Worm (Caenorhabditis elegans) whole organism, L1 larva: ENCODE data around the gene R05G6.5.

Experiments
- C04F5.9 ChIP-seq: sonication (generic microtip); optimal IDR thresholded peaks from 2 replicates; lab custom pipeline; 2016; ENCODE audit warnings: missing genetic modification characterization, missing compliant biosample characterization
- F16B12.6 ChIP-seq: fragments of 150-350 bp; optimal IDR thresholded peaks from 2 replicates; lab custom pipeline; 2014; ENCODE audit warnings: missing biosample characterization, missing genetic modification characterization
- alr-1 ChIP-seq: fragments of 200-800 bp; sonication (Bioruptor generic); optimal IDR thresholded peaks from 2 replicates; lab custom pipeline; 2018; ENCODE audit warnings: borderline replicate concordance, mild to moderate bottlenecking, missing genetic modification characterization, missing compliant biosample characterization
- ama-1 ChIP-seq: fragments of 150-350 bp; optimal IDR thresholded peaks from 2 replicates; lab custom pipeline; 2014
- ceh-8 ChIP-seq: fragments of 200-800 bp; sonication (Bioruptor generic); optimal IDR thresholded peaks from 2 replicates; lab custom pipeline; 2018; ENCODE audit warnings: mild to moderate bottlenecking, missing genetic modification characterization, moderate library complexity, missing compliant biosample characterization
- ceh-88 ChIP-seq: fragments of 200-800 bp; sonication (Bioruptor generic); IDR thresholded peaks from 2 replicates; pipeline ENCODE4 v1.3.6; 2022; ENCODE audit warnings: missing genetic modification characterization, missing compliant biosample characterization
- dpl-1 ChIP-seq, 3 experiments: fragments of 150-350 bp in 2 of 3; sonication (generic microtip) in 1 of 3; optimal IDR thresholded peaks; 2 replicates each; lab custom pipeline; 2014 to 2017; ENCODE audit warnings: missing biosample characterization in 3 of 3, missing genetic modification characterization in 3 of 3, missing genetic modification reagents in 3 of 3
- dsc-1 ChIP-seq: sonication (generic microtip); optimal IDR thresholded peaks from 2 replicates; lab custom pipeline; 2016; ENCODE audit warnings: mild to moderate bottlenecking, missing genetic modification characterization, missing compliant biosample characterization
- efl-1 ChIP-seq, 4 experiments: fragments of 150-350 bp; optimal IDR thresholded peaks in 3 of 4; peaks in 1 of 4; 1 replicate in 1 of 4; 2 replicates in 3 of 4; lab custom pipeline; 2014; ENCODE audit warnings: missing biosample characterization in 2 of 4, missing genetic modification characterization in 2 of 4, missing genetic modification reagents in 2 of 4
- egl-13 ChIP-seq: sonication (generic microtip); optimal IDR thresholded peaks from 2 replicates; lab custom pipeline; 2016; ENCODE audit warnings: missing genotype, missing genetic modification reagents, missing genetic modification characterization, missing compliant biosample characterization
- elt-2 ChIP-seq: sonication (generic microtip); optimal IDR thresholded peaks from 2 replicates; lab custom pipeline; 2016; ENCODE audit warnings: missing genetic modification characterization, mild to moderate bottlenecking, inconsistent platforms, missing compliant biosample characterization, missing genetic modification reagents
- elt-3 ChIP-seq, 6 experiments: fragments of 150-350 bp in 1 of 6; sonication (generic microtip); optimal IDR thresholded peaks; 2 replicates each; lab custom pipeline; 2017 to 2018; ENCODE audit warnings: missing biosample characterization in 6 of 6, missing genetic modification characterization in 6 of 6, inconsistent platforms in 1 of 6
- ets-5 ChIP-seq: fragments of 200-800 bp; sonication (Bioruptor generic); IDR thresholded peaks from 2 replicates; pipeline ENCODE4 v1.3.6; 2022; ENCODE audit warnings: missing genetic modification characterization, missing compliant biosample characterization
- grh-1 ChIP-seq: fragments of 200-800 bp; sonication (Bioruptor generic); IDR thresholded peaks from 2 replicates; pipeline ENCODE4 v1.3.6; 2022; ENCODE audit warnings: missing genetic modification reagents, missing genetic modification characterization, missing compliant biosample characterization
- hlh-4 ChIP-seq: sonication (generic microtip); optimal IDR thresholded peaks from 2 replicates; lab custom pipeline; 2016; ENCODE audit warnings: mild to moderate bottlenecking, missing genetic modification characterization, missing compliant biosample characterization
- hpl-2 ChIP-seq: fragments of 150-350 bp; optimal IDR thresholded peaks from 2 replicates; lab custom pipeline; 2014; ENCODE audit warnings: missing biosample characterization, missing genetic modification reagents, missing genetic modification characterization
- lin-13 ChIP-seq: fragments of 150-350 bp; optimal IDR thresholded peaks from 2 replicates; lab custom pipeline; 2014; ENCODE audit warnings: missing biosample characterization, missing genetic modification reagents, missing genetic modification characterization
- lin-15B ChIP-seq: fragments of 150-350 bp; sonication (generic microtip); optimal IDR thresholded peaks from 3 replicates; lab custom pipeline; 2014; ENCODE audit warnings: missing biosample characterization, missing genetic modification characterization
- lin-35 ChIP-seq, 2 experiments: fragments of 150-350 bp; optimal IDR thresholded peaks; 2 replicates each; lab custom pipeline; 2014; ENCODE audit warnings: missing biosample characterization in 2 of 2, missing genetic modification characterization in 2 of 2, missing genetic modification reagents in 2 of 2
- lir-3 ChIP-seq: sonication (generic microtip); optimal IDR thresholded peaks from 2 replicates; lab custom pipeline; 2016; ENCODE audit warnings: mild to moderate bottlenecking, missing genetic modification characterization, moderate library complexity, missing compliant biosample characterization; ENCODE audit not compliant: poor library complexity
- lsy-2 ChIP-seq, 2 experiments: fragments of 150-350 bp; optimal IDR thresholded peaks; 2 replicates each; lab custom pipeline; 2014; ENCODE audit warnings: missing biosample characterization in 2 of 2, missing genetic modification characterization in 2 of 2
- mdl-1 ChIP-seq, 2 experiments: fragments of 150-350 bp; optimal IDR thresholded peaks; 2 replicates each; lab custom pipeline; 2014 to 2017; ENCODE audit warnings: missing biosample characterization in 2 of 2, missing genetic modification characterization in 2 of 2, inconsistent platforms in 1 of 2
- nhr-11 ChIP-seq: fragments of 150-350 bp; optimal IDR thresholded peaks from 2 replicates; lab custom pipeline; 2014; ENCODE audit warnings: missing biosample characterization, missing genetic modification characterization
- nhr-12 ChIP-seq: sonication (generic microtip); optimal IDR thresholded peaks from 2 replicates; lab custom pipeline; 2017; ENCODE audit warnings: missing biosample characterization, missing genetic modification characterization
- nhr-19 ChIP-seq: fragments of 200-800 bp; sonication (Bioruptor generic); conservative IDR thresholded peaks from 2 replicates; pipeline ENCODE4 v1.3.6; 2022; ENCODE audit warnings: missing genetic modification characterization, missing compliant biosample characterization
- nhr-28 ChIP-seq: fragments of 150-350 bp; optimal IDR thresholded peaks from 2 replicates; lab custom pipeline; 2014; ENCODE audit warnings: missing biosample characterization, missing genetic modification characterization
- nhr-47 ChIP-seq: sonication (generic microtip); optimal IDR thresholded peaks from 2 replicates; lab custom pipeline; 2016; ENCODE audit warnings: mild to moderate bottlenecking, missing genetic modification characterization, moderate library complexity, missing compliant biosample characterization
- nhr-76 ChIP-seq: sonication (generic microtip); optimal IDR thresholded peaks from 2 replicates; lab custom pipeline; 2017; ENCODE audit warnings: missing biosample characterization, missing genetic modification characterization
- nhr-77 ChIP-seq: fragments of 150-350 bp; optimal IDR thresholded peaks from 2 replicates; lab custom pipeline; 2014; ENCODE audit warnings: missing biosample characterization, missing genetic modification characterization
- pag-3 ChIP-seq: sonication (generic microtip); optimal IDR thresholded peaks from 2 replicates; lab custom pipeline; 2017; ENCODE audit warnings: missing genetic modification characterization, mild to moderate bottlenecking, missing compliant biosample characterization, antibody characterized with exemption, borderline replicate concordance; ENCODE audit not compliant: insufficient read depth
- pax-3 ChIP-seq: fragments of 200-800 bp; sonication (Bioruptor generic); optimal IDR thresholded peaks from 2 replicates; lab custom pipeline; 2018; ENCODE audit warnings: mild to moderate bottlenecking, missing genetic modification characterization, moderate library complexity, missing compliant biosample characterization
- skn-1 ChIP-seq: fragments of 150-350 bp; optimal IDR thresholded peaks from 2 replicates; lab custom pipeline; 2014; ENCODE audit warnings: missing biosample characterization, missing genetic modification characterization
- snpc-4 ChIP-seq: fragments of 150-350 bp; optimal IDR thresholded peaks from 2 replicates; lab custom pipeline; 2014; ENCODE audit warnings: missing biosample characterization, missing genetic modification characterization
- sptf-1 ChIP-seq: fragments of 150-350 bp; optimal IDR thresholded peaks from 2 replicates; lab custom pipeline; 2014; ENCODE audit warnings: missing biosample characterization, missing genetic modification characterization
- sup-37 ChIP-seq: fragments of 200-800 bp; sonication (Bioruptor generic); optimal IDR thresholded peaks from 2 replicates; lab custom pipeline; 2018; ENCODE audit warnings: mild to moderate bottlenecking, missing genetic modification characterization, missing compliant biosample characterization
- unc-130 ChIP-seq: fragments of 150-350 bp; optimal IDR thresholded peaks from 2 replicates; lab custom pipeline; 2017; ENCODE audit warnings: missing biosample characterization, missing genetic modification characterization, inconsistent platforms
- unc-62 ChIP-seq: fragments of 150-350 bp; optimal IDR thresholded peaks from 2 replicates; lab custom pipeline; 2014; ENCODE audit warnings: missing biosample characterization, missing genetic modification reagents, missing genetic modification characterization
- unc-86 ChIP-seq: sonication (generic microtip); optimal IDR thresholded peaks from 2 replicates; lab custom pipeline; 2016; ENCODE audit warnings: missing genetic modification characterization, missing compliant biosample characterization
- zag-1 ChIP-seq: fragments of 150-350 bp; optimal IDR thresholded peaks from 2 replicates; lab custom pipeline; 2014; ENCODE audit warnings: missing biosample characterization, missing genetic modification characterization
- zip-4 ChIP-seq: fragments of 200-800 bp; sonication (Bioruptor generic); optimal IDR thresholded peaks from 2 replicates; lab custom pipeline; 2018; ENCODE audit warnings: mild to moderate bottlenecking, missing genetic modification characterization, moderate library complexity, missing compliant biosample characterization
- ztf-11 ChIP-seq, 2 experiments: sonication (generic microtip); optimal IDR thresholded peaks; 2 replicates each; lab custom pipeline; 2016 to 2017; ENCODE audit warnings: missing genetic modification characterization in 2 of 2, missing biosample characterization in 1 of 2, missing compliant biosample characterization in 1 of 2

The R05G6.5 gene

DNA sequence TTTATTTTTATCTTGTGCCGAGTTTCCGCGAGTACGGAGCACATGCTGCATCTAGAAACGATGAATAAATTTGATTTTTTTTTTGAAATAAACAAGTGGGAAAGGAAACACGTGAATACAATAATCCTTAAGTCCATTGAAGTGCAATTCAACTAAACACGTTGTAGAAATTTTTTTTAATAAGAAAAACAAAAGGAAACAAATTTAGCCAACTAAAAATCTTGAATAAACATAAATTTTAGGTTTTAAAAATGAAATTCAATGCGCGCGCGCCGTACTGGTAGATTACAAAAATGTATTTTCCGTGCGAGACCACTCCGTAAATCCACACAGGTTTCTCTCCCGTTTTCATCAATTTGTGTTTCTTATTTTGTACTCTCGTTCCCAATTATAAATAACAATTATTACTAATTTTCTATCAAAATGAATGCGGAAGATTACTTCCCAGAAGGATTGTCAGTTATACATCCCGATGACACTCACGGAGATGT, 35.0 kb upstream of the R05G6.5 start, which contains the start of the genes plk-3 and F55G1.6:
Gene plk-3, minus strand, starts transcription at position 51 of the 491 bp plus-strand sequence.
Gene F55G1.6, plus strand, starts transcription at position 359 of the 491 bp plus-strand sequence.
- TF ChIP-seq dpl-1 (GFP tag; optimal IDR thresholded peaks at IDR 0.05; lab: Kevin White, UChicago) (no peak), mdl-1 (tag; optimal IDR thresholded peaks at IDR 0.05; lab: Kevin White, UChicago) (no peak), hlh-4 (no peak), lin-15B (tag; lab: Kevin White, UChicago) (no peak), skn-1 (tag; lab: Kevin White, UChicago) (no peak)

- TF ChIP-seq efl-1 (optimal IDR thresholded peaks at IDR 0.05; lab: Kevin White, UChicago) (no peak), efl-1 (GFP tag; optimal IDR thresholded peaks at IDR 0.05 in 1 of 2; lab: Kevin White, UChicago) (peak in 1 of 2 experiments; percentile 62), ets-5 (GFP tag; lab: Robert Waterston, UW) (no peak), snpc-4 (no peak), alr-1 (tag; lab: Kevin White, UChicago) (no peak), elt-2 (no peak), lin-13 (no peak), ceh-88 (GFP tag; lab: Robert Waterston, UW) (no peak), lir-3 (tag; lab: Kevin White, UChicago) (no peak), F16B12.6 (tag; lab: Kevin White, UChicago) (no peak)
These were observed 33.3 kb upstream of the R05G6.5 start, which contains the start of gene slc-25A18.2 for ce11 chrIV:7474826-7475225. Gene slc-25A18.2 (plus strand): TSS chrIV:7475041.

ce11 chrIV:7477197-7477596, 31.0 kb upstream of the R05G6.5 start, which contains the start of gene pycr-4:
Gene pycr-4 (minus strand): TSS chrIV:7477297.
- TF ChIP-seq lin-35 (GFP tag; optimal IDR thresholded peaks at IDR 0.05; lab: Kevin White, UChicago) (peak in 1 of 2 experiments; percentile 15), efl-1 (optimal IDR thresholded peaks at IDR 0.05; lab: Kevin White, UChicago) (peak; percentile 42 to 44), efl-1 (GFP tag; optimal IDR thresholded peaks at IDR 0.05 in 1 of 2; lab: Kevin White, UChicago) (peak in 1 of 2 experiments; percentile 72), dsc-1 (no peak), ama-1 (lab: Kevin White, UChicago) (no peak), egl-13 (tag; lab: Kevin White, UChicago) (no peak), elt-3 (tag; optimal IDR thresholded peaks at IDR 0.05; lab: Kevin White, UChicago) (no peak), C04F5.9 (no peak), dpl-1 (GFP tag; optimal IDR thresholded peaks at IDR 0.05; lab: Kevin White, UChicago) (peak in 1 of 3 experiments; percentile 14), alr-1 (tag; lab: Kevin White, UChicago) (no peak), sptf-1 (tag; lab: Kevin White, UChicago) (no peak)

DNA sequence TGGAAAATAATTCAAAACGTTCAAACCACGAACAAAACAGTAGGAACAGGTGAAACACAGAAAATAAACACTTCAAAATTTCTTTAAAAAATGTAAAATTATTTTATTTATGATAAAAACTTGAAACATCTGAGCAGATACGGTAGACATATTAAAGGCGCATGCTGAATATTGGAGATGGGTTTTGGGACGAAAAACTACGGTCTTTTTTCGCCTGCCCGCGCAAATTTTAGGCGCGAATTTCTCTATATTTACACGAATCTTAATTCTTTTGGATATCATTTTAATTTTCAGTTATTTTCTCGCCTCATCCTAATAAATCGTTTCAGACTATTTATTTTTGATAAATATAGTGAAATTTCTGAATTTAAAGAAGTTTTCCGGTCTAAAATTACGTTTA, 30.5 kb upstream of the R05G6.5 start:
- TF ChIP-seq nhr-28 (tag; lab: Kevin White, UChicago) (no peak), elt-2 (no peak), nhr-11 (no peak), nhr-76 (no peak), sup-37 (GFP tag; lab: Kevin White, UChicago) (no peak), elt-3 (tag; optimal IDR thresholded peaks at IDR 0.05; lab: Kevin White, UChicago) (no peak), lin-35 (GFP tag; optimal IDR thresholded peaks at IDR 0.05; lab: Kevin White, UChicago) (no peak), unc-62 (GFP tag; lab: Kevin White, UChicago) (no peak)

- TF ChIP-seq pax-3 (tag; lab: Kevin White, UChicago) (no peak), nhr-11 (no peak), skn-1 (tag; lab: Kevin White, UChicago) (peak; percentile 3), nhr-47 (no peak), unc-86 (tag; lab: Kevin White, UChicago) (no peak), unc-62 (GFP tag; lab: Kevin White, UChicago) (no peak), nhr-28 (tag; lab: Kevin White, UChicago) (no peak), pag-3 (tag; lab: Kevin White, UChicago) (no peak), sptf-1 (tag; lab: Kevin White, UChicago) (no peak), F16B12.6 (tag; lab: Kevin White, UChicago) (no peak), grh-1 (no peak), ceh-8 (GFP tag; lab: Kevin White, UChicago) (no peak), ets-5 (GFP tag; lab: Robert Waterston, UW) (no peak), zag-1 (tag; lab: Kevin White, UChicago) (no peak), hpl-2 (GFP tag; lab: Kevin White, UChicago) (no peak), unc-130 (no peak), ama-1 (lab: Kevin White, UChicago) (no peak), zip-4 (no peak), ceh-88 (GFP tag; lab: Robert Waterston, UW) (no peak), nhr-12 (tag; lab: Kevin White, UChicago) (no peak), lsy-2 (tag; optimal IDR thresholded peaks at IDR 0.05; lab: Kevin White, UChicago) (peak in 1 of 2 experiments; percentile 69), nhr-77 (tag; lab: Kevin White, UChicago) (no peak), nhr-19 (no peak), ztf-11 (tag; optimal IDR thresholded peaks at IDR 0.05; lab: Kevin White, UChicago) (no peak)
These were observed 30.0 kb upstream of the R05G6.5 start, which contains the start of gene rod-1 for ce11 chrIV:7478134-7478533. Gene rod-1 (plus strand): TSS chrIV:7478452.
